Worm (Caenorhabditis elegans) whole organism, mixed stage, embryonic: ENCODE measurements around the gene C47D2.1.

Experiments
- M03D4.4 ChIP-seq: sonication (generic microtip); optimal IDR thresholded peaks from 2 replicates; lab custom pipeline; 2017; ENCODE audit warnings: mild to moderate bottlenecking, missing genetic modification characterization, missing compliant biosample characterization
- bed-3 ChIP-seq: fragments of 200-800 bp; sonication (Bioruptor generic); optimal IDR thresholded peaks from 3 replicates; lab custom pipeline; 2018; ENCODE audit warnings: mild to moderate bottlenecking, missing genetic modification characterization, moderate library complexity, missing compliant biosample characterization
- blmp-1 ChIP-seq: fragments of 150-350 bp; optimal IDR thresholded peaks from 2 replicates; lab custom pipeline; 2014; ENCODE audit warnings: missing biosample characterization, missing genetic modification characterization
- ceh-39 ChIP-seq: fragments of 150-350 bp; optimal IDR thresholded peaks from 2 replicates; lab custom pipeline; 2014; ENCODE audit warnings: missing biosample characterization, missing genetic modification characterization
- ceh-43 ChIP-seq: fragments of 200-800 bp; sonication (Bioruptor generic); optimal IDR thresholded peaks from 2 replicates; lab custom pipeline; 2018; ENCODE audit warnings: mild to moderate bottlenecking, missing genetic modification characterization, moderate library complexity, missing compliant biosample characterization
- ceh-83 ChIP-seq: fragments of 200-800 bp; sonication (Bioruptor generic); optimal IDR thresholded peaks from 2 replicates; lab custom pipeline; 2018; ENCODE audit warnings: mild to moderate bottlenecking, missing genetic modification characterization, missing compliant biosample characterization
- ces-1 ChIP-seq: fragments of 150-350 bp; optimal IDR thresholded peaks from 2 replicates; lab custom pipeline; 2014; ENCODE audit warnings: missing biosample characterization, missing genetic modification reagents, missing genetic modification characterization
- cnd-1 ChIP-seq: fragments of 200-800 bp; sonication (Bioruptor generic); optimal IDR thresholded peaks from 2 replicates; lab custom pipeline; 2018; ENCODE audit warnings: mild to moderate bottlenecking, missing genetic modification characterization, missing compliant biosample characterization
- drap-1 ChIP-seq: fragments of 200-800 bp; sonication (Bioruptor generic); optimal IDR thresholded peaks from 3 replicates; lab custom pipeline; 2018; ENCODE audit warnings: mild to moderate bottlenecking, missing genetic modification characterization, missing compliant biosample characterization
- elt-1 ChIP-seq: sonication (generic microtip); optimal IDR thresholded peaks from 2 replicates; lab custom pipeline; 2017; ENCODE audit warnings: missing genetic modification characterization, mild to moderate bottlenecking, missing compliant biosample characterization, antibody characterized with exemption, moderate library complexity, borderline replicate concordance; ENCODE audit not compliant: insufficient read depth
- elt-3 ChIP-seq: fragments of 150-350 bp; optimal IDR thresholded peaks from 2 replicates; lab custom pipeline; 2014; ENCODE audit warnings: missing biosample characterization, missing genetic modification characterization
- flh-1 ChIP-seq: fragments of 200-800 bp; sonication (Bioruptor generic); optimal IDR thresholded peaks from 2 replicates; lab custom pipeline; 2018; ENCODE audit warnings: mild to moderate bottlenecking, missing genetic modification characterization, moderate library complexity, missing compliant biosample characterization
- ham-2 ChIP-seq: fragments of 200-800 bp; sonication (Bioruptor generic); optimal IDR thresholded peaks from 2 replicates; lab custom pipeline; 2018; ENCODE audit warnings: mild to moderate bottlenecking, missing genetic modification characterization, missing compliant biosample characterization
- hlh-1 ChIP-seq: fragments of 150-350 bp; optimal IDR thresholded peaks from 2 replicates; lab custom pipeline; 2014; ENCODE audit warnings: missing biosample characterization, missing genetic modification reagents, missing genetic modification characterization
- lin-13 ChIP-seq: fragments of 150-350 bp; optimal IDR thresholded peaks from 2 replicates; lab custom pipeline; 2014; ENCODE audit warnings: missing biosample characterization, missing genetic modification characterization
- lin-32 ChIP-seq: fragments of 200-800 bp; sonication (Bioruptor generic); optimal IDR thresholded peaks from 2 replicates; lab custom pipeline; 2018; ENCODE audit warnings: mild to moderate bottlenecking, missing genetic modification characterization, missing compliant biosample characterization
- lsy-2 ChIP-seq: fragments of 150-350 bp; optimal IDR thresholded peaks from 2 replicates; lab custom pipeline; 2014; ENCODE audit warnings: missing biosample characterization, missing genetic modification characterization
- mab-5 ChIP-seq: fragments of 150-350 bp; optimal IDR thresholded peaks from 2 replicates; lab custom pipeline; 2014; ENCODE audit warnings: missing biosample characterization, missing genetic modification characterization
- mep-1 ChIP-seq: fragments of 150-350 bp; optimal IDR thresholded peaks from 2 replicates; lab custom pipeline; 2017; ENCODE audit warnings: missing biosample characterization, missing genetic modification reagents, missing genetic modification characterization, inconsistent platforms
- mls-2 ChIP-seq: sonication (generic microtip); optimal IDR thresholded peaks from 2 replicates; lab custom pipeline; 2016; ENCODE audit warnings: mild to moderate bottlenecking, missing genetic modification characterization, moderate library complexity, missing compliant biosample characterization
- nhr-12 ChIP-seq: fragments of 150-350 bp; optimal IDR thresholded peaks from 2 replicates; lab custom pipeline; 2014; ENCODE audit warnings: missing biosample characterization, missing genetic modification characterization
- nhr-2 ChIP-seq: fragments of 150-350 bp; optimal IDR thresholded peaks from 2 replicates; lab custom pipeline; 2014; ENCODE audit warnings: missing biosample characterization, missing genetic modification characterization
- nhr-237 ChIP-seq: fragments of 150-350 bp; optimal IDR thresholded peaks from 2 replicates; lab custom pipeline; 2014; ENCODE audit warnings: missing biosample characterization, missing genetic modification characterization
- nhr-28 ChIP-seq: fragments of 150-350 bp; optimal IDR thresholded peaks from 2 replicates; lab custom pipeline; 2014; ENCODE audit warnings: missing biosample characterization, missing genetic modification characterization
- nhr-76 ChIP-seq: sonication (generic microtip); optimal IDR thresholded peaks from 2 replicates; lab custom pipeline; 2017; ENCODE audit warnings: missing biosample characterization, missing genetic modification characterization
- pha-4 ChIP-seq: fragments of 150-350 bp; optimal IDR thresholded peaks from 2 replicates; lab custom pipeline; 2018; ENCODE audit warnings: missing biosample characterization, missing genetic modification reagents, missing genetic modification characterization
- sem-2 ChIP-seq: fragments of 200-800 bp; sonication (Bioruptor generic); optimal IDR thresholded peaks from 2 replicates; lab custom pipeline; 2018; ENCODE audit warnings: mild to moderate bottlenecking, missing genetic modification characterization, missing compliant biosample characterization
- snpc-4 ChIP-seq: fragments of 150-350 bp; optimal IDR thresholded peaks from 2 replicates; lab custom pipeline; 2014; ENCODE audit warnings: missing biosample characterization, missing genetic modification characterization
- sptf-1 ChIP-seq: sonication (generic microtip); optimal IDR thresholded peaks from 2 replicates; lab custom pipeline; 2017; ENCODE audit warnings: mild to moderate bottlenecking, missing genetic modification characterization, moderate library complexity, missing compliant biosample characterization
- tbx-8 ChIP-seq: fragments of 200-800 bp; sonication (Bioruptor generic); optimal IDR thresholded peaks from 2 replicates; lab custom pipeline; 2018; ENCODE audit warnings: mild to moderate bottlenecking, missing genetic modification characterization, moderate library complexity, missing compliant biosample characterization
- unc-120 ChIP-seq: sonication (generic microtip); optimal IDR thresholded peaks from 2 replicates; lab custom pipeline; 2017; ENCODE audit warnings: missing genetic modification characterization, missing compliant biosample characterization; ENCODE audit not compliant: poor library complexity, severe bottlenecking
- unc-39 ChIP-seq: fragments of 150-350 bp; optimal IDR thresholded peaks from 2 replicates; lab custom pipeline; 2014; ENCODE audit warnings: missing biosample characterization, missing genetic modification characterization
- unc-62 ChIP-seq: fragments of 150-350 bp; optimal IDR thresholded peaks from 2 replicates; lab custom pipeline; 2014; ENCODE audit warnings: missing biosample characterization, missing genetic modification reagents, missing genetic modification characterization
- ztf-11 ChIP-seq: fragments of 150-350 bp; optimal IDR thresholded peaks from 2 replicates; lab custom pipeline; 2014; ENCODE audit warnings: missing biosample characterization, missing genetic modification characterization

Gene C47D2.1

ce11 chrX:8193213-8193612 is 21.7 kb upstream of the C47D2.1 start:
- TF ChIP-seq ceh-39: no peak
- TF ChIP-seq nhr-2 (tag; lab: Kevin White, UChicago): no peak
- TF ChIP-seq nhr-237 (tag; lab: Kevin White, UChicago): no peak
- no peak for TF ChIP-seq sptf-1 (tag; lab: Kevin White, UChicago)
- TF ChIP-seq flh-1 (GFP tag; lab: Kevin White, UChicago): no peak
- TF ChIP-seq ztf-11: no peak
- no peak for TF ChIP-seq mls-2 (tag; lab: Kevin White, UChicago)

DNA sequence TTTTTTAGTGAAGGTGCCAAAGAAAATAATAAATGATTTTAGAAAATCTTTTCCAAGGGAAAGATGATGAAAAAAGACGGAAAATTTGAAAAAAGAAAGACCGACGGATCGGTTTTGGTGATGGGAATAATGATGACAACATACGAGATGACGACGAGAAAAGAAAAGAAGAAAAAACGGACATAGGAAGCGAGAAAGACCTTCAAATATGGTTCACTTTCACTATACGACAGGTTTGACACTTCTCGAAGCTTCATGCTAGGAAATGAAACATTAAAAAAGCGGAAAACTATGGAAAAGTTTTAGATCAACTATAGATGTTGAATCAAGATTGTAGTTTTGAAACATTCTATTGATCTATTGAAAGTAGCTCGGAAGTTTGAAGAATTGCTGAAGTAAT is 14.7 kb upstream of the C47D2.1 start:
- no peak for TF ChIP-seq nhr-237 (tag; lab: Kevin White, UChicago)
- TF ChIP-seq flh-1 (GFP tag; lab: Kevin White, UChicago): no peak
- no peak for TF ChIP-seq hlh-1 (tag; lab: Kevin White, UChicago)

DNA sequence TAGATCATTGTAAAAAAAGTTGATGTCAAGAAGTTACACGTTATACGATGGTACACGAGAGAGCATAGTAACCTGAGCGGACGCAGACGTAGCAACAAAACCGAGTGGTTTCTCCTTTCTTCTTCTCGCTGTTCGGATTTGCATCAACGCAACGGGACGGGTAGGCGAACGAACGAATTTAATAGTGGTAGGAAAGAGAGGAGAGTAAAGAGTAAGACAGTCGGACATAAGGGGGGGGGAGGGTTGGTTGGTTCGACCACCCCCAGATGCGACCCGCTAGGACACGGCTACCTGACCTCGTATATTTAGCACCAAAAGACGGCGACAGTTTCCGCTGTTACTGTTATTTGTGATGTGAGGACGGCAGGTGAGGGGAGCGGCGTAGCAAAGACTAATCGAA is 13.7 kb upstream of the C47D2.1 start:
- TF ChIP-seq ham-2 (GFP tag; lab: Kevin White, UChicago): peak; percentile 76
- peak; percentile 9 for TF ChIP-seq hlh-1 (tag; lab: Kevin White, UChicago)
- peak; percentile 54 for TF ChIP-seq sptf-1 (tag; lab: Kevin White, UChicago)
- TF ChIP-seq drap-1 (GFP tag; lab: Kevin White, UChicago): peak; percentile 27
- TF ChIP-seq nhr-2 (tag; lab: Kevin White, UChicago): peak; percentile 14
- TF ChIP-seq mls-2 (tag; lab: Kevin White, UChicago): peak; percentile 42
- peak; percentile 22 for TF ChIP-seq M03D4.4 (tag; lab: Kevin White, UChicago)
- TF ChIP-seq unc-39: no peak
- no peak for TF ChIP-seq ceh-39

DNA sequence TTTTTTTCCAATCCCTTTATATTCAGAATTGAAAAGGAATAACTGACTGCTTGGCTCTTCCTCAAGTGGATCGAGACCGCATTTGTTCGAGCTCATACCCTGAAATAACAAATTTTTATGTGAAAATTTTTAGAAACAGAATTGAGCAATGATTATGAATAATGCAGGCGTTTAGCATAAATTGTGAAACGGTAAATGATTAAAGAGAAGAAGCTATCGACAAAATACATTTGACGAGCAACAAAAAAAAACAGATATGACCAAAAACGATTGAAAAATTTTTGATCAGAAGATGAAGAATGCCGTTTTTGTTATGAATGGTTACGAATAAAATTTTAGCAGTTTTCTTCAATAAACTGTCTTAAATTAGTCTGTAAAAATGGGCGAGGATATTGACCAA is 11.2 kb upstream of the C47D2.1 start, which contains the start of gene C17H11.6:
TSS of gene C17H11.6 (minus strand) at position 101 of the 400 bp plus-strand sequence.
- TF ChIP-seq blmp-1 (tag; lab: Kevin White, UChicago) (no peak), sem-2 (no peak)
- TF ChIP-seq, all 35 proteins: peak for 0

DNA sequence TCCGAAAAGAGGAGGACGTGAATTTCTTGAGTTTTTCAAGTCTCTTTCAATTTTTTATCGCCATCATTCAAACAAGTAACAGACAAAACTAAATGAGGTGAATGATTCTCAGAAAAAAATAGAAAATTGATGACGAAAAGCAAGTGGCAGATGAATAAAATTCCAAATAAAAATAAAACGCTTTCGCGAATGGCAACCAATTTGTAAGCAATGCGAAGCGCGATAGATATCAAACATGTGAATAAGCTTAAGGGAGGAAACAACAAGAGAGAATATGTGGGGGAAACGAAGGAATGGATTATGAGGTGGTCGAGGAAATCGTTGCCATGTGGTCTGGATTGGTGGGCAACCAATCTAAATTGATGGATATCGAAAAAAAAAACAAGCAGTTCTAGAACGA is 10.4 kb upstream of the C47D2.1 start:
- TF ChIP-seq ces-1 (GFP tag; lab: Kevin White, UChicago) (peak; percentile 8), lin-13 (no peak)

DNA sequence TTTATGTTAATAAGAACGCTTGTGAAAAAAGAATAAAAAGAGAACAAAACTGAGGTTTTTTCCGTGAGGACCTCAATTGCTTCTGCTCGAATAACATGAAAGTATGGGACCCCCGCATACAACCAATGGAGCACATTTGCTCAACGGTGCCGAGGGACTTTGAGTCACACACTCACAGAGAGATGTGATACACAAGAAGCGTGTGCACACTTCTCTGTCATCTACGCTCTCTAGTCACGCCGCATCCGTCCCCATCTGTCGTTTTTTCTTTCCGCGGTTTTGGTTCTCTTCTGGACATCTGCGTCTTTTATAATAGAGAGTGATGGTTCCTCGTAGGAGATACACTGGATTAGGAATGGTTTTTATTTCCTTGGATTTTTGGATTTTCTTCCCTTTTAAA is 8.9 kb upstream of the C47D2.1 start:
- TF ChIP-seq lin-13: peak; percentile 7
- no peak for TF ChIP-seq M03D4.4 (tag; lab: Kevin White, UChicago)
- TF ChIP-seq lsy-2: peak; percentile 3
- TF ChIP-seq ces-1 (GFP tag; lab: Kevin White, UChicago): peak; percentile 26
- no peak for TF ChIP-seq nhr-2 (tag; lab: Kevin White, UChicago)
- TF ChIP-seq mls-2 (tag; lab: Kevin White, UChicago): no peak
- TF ChIP-seq nhr-12: no peak
- no peak for TF ChIP-seq tbx-8 (GFP tag; lab: Kevin White, UChicago)
- no peak for TF ChIP-seq ceh-83 (GFP tag; lab: Kevin White, UChicago)
- peak; percentile 28 for TF ChIP-seq lin-32
- peak; percentile 5 for TF ChIP-seq hlh-1 (tag; lab: Kevin White, UChicago)
- peak; percentile 35 for TF ChIP-seq unc-120 (tag; lab: Kevin White, UChicago)
- no peak for TF ChIP-seq blmp-1 (tag; lab: Kevin White, UChicago)
- TF ChIP-seq cnd-1 (tag; lab: Kevin White, UChicago): peak; percentile 75
- no peak for TF ChIP-seq snpc-4 (tag; lab: Kevin White, UChicago)
- TF ChIP-seq nhr-237 (tag; lab: Kevin White, UChicago): no peak
- no peak for TF ChIP-seq elt-1
- peak; percentile 41 for TF ChIP-seq unc-62 (GFP tag; lab: Kevin White, UChicago)
- no peak for TF ChIP-seq nhr-76
- no peak for TF ChIP-seq unc-39
- no peak for TF ChIP-seq mab-5 (tag; lab: Kevin White, UChicago)
- TF ChIP-seq elt-3 (tag; lab: Kevin White, UChicago): no peak
- no peak for TF ChIP-seq pha-4 (tag; lab: Kevin White, UChicago)
- peak; percentile 22 for TF ChIP-seq sptf-1 (tag; lab: Kevin White, UChicago)
- no peak for TF ChIP-seq ztf-11
- TF ChIP-seq ham-2 (GFP tag; lab: Kevin White, UChicago): no peak
- no peak for TF ChIP-seq sem-2
- peak; percentile 62 for TF ChIP-seq mep-1 (tag; lab: Kevin White, UChicago)
- no peak for TF ChIP-seq drap-1 (GFP tag; lab: Kevin White, UChicago)
- no peak for TF ChIP-seq flh-1 (GFP tag; lab: Kevin White, UChicago)
- no peak for TF ChIP-seq ceh-39
- no peak for TF ChIP-seq bed-3
- no peak for TF ChIP-seq ceh-43
- no peak for TF ChIP-seq nhr-28 (tag; lab: Kevin White, UChicago)
